Worm (Caenorhabditis elegans) whole organism, L1 larva: ENCODE measurements around the gene srd-45.

Experiments
- C04F5.9 ChIP-seq: sonication (generic microtip); optimal IDR thresholded peaks from 2 replicates; lab custom pipeline; 2016; ENCODE audit warnings: missing genetic modification characterization, missing compliant biosample characterization
- C34B4.2 ChIP-seq: sonication (generic microtip); optimal IDR thresholded peaks from 2 replicates; lab custom pipeline; 2017; ENCODE audit warnings: mild to moderate bottlenecking, missing genetic modification characterization, missing compliant biosample characterization
- F16B12.6 ChIP-seq: fragments of 150-350 bp; optimal IDR thresholded peaks from 2 replicates; lab custom pipeline; 2014; ENCODE audit warnings: missing biosample characterization, missing genetic modification characterization
- Y116A8C.19 ChIP-seq: sonication (generic microtip); optimal IDR thresholded peaks from 2 replicates; lab custom pipeline; 2016; ENCODE audit warnings: missing compliant biosample characterization, missing genetic modification characterization, borderline replicate concordance
- aha-1 ChIP-seq: fragments of 150-350 bp; optimal IDR thresholded peaks from 2 replicates; lab custom pipeline; 2014; ENCODE audit warnings: missing biosample characterization, missing genetic modification characterization
- alr-1 ChIP-seq: fragments of 200-800 bp; sonication (Bioruptor generic); optimal IDR thresholded peaks from 2 replicates; lab custom pipeline; 2018; ENCODE audit warnings: borderline replicate concordance, mild to moderate bottlenecking, missing genetic modification characterization, missing compliant biosample characterization
- aly-2 ChIP-seq: fragments of 150-350 bp; optimal IDR thresholded peaks from 2 replicates; lab custom pipeline; 2014; ENCODE audit warnings: missing biosample characterization, missing genetic modification characterization
- ama-1 ChIP-seq: fragments of 150-350 bp; optimal IDR thresholded peaks from 2 replicates; lab custom pipeline; 2014
- blmp-1 ChIP-seq: fragments of 150-350 bp; optimal IDR thresholded peaks from 2 replicates; lab custom pipeline; 2014; ENCODE audit warnings: missing biosample characterization, missing genetic modification characterization
- ceh-63 ChIP-seq: fragments of 200-800 bp; sonication (Bioruptor generic); optimal IDR thresholded peaks from 2 replicates; lab custom pipeline; 2018; ENCODE audit warnings: mild to moderate bottlenecking, missing genetic modification characterization, missing compliant biosample characterization
- ceh-88 ChIP-seq: fragments of 200-800 bp; sonication (Bioruptor generic); IDR thresholded peaks from 2 replicates; pipeline ENCODE4 v1.3.6; 2022; ENCODE audit warnings: missing genetic modification characterization, missing compliant biosample characterization
- dpl-1 ChIP-seq, 3 experiments: fragments of 150-350 bp in 2 of 3; sonication (generic microtip) in 1 of 3; optimal IDR thresholded peaks; 2 replicates each; lab custom pipeline; 2014 to 2017; ENCODE audit warnings: missing biosample characterization in 3 of 3, missing genetic modification characterization in 3 of 3, missing genetic modification reagents in 3 of 3
- dsc-1 ChIP-seq: sonication (generic microtip); optimal IDR thresholded peaks from 2 replicates; lab custom pipeline; 2016; ENCODE audit warnings: mild to moderate bottlenecking, missing genetic modification characterization, missing compliant biosample characterization
- efl-1 ChIP-seq, 4 experiments: fragments of 150-350 bp; optimal IDR thresholded peaks in 3 of 4; peaks in 1 of 4; 1 replicate in 1 of 4; 2 replicates in 3 of 4; lab custom pipeline; 2014; ENCODE audit warnings: missing biosample characterization in 2 of 4, missing genetic modification characterization in 2 of 4, missing genetic modification reagents in 2 of 4
- egl-27 ChIP-seq, 2 experiments: fragments of 150-350 bp in 1 of 2; sonication (generic microtip); optimal IDR thresholded peaks; 3 replicates each; lab custom pipeline; 2017 to 2018; ENCODE audit warnings: missing biosample characterization in 2 of 2, missing genetic modification characterization in 2 of 2, missing genetic modification reagents in 2 of 2
- elt-2 ChIP-seq: sonication (generic microtip); optimal IDR thresholded peaks from 2 replicates; lab custom pipeline; 2016; ENCODE audit warnings: missing genetic modification characterization, mild to moderate bottlenecking, inconsistent platforms, missing compliant biosample characterization, missing genetic modification reagents
- ets-5 ChIP-seq: fragments of 200-800 bp; sonication (Bioruptor generic); IDR thresholded peaks from 2 replicates; pipeline ENCODE4 v1.3.6; 2022; ENCODE audit warnings: missing genetic modification characterization, missing compliant biosample characterization
- fkh-4 ChIP-seq: sonication (generic microtip); optimal IDR thresholded peaks from 2 replicates; lab custom pipeline; 2016; ENCODE audit warnings: missing compliant biosample characterization, missing genetic modification characterization, borderline replicate concordance
- grh-1 ChIP-seq: fragments of 200-800 bp; sonication (Bioruptor generic); IDR thresholded peaks from 2 replicates; pipeline ENCODE4 v1.3.6; 2022; ENCODE audit warnings: missing genetic modification reagents, missing genetic modification characterization, missing compliant biosample characterization
- hlh-4 ChIP-seq: sonication (generic microtip); optimal IDR thresholded peaks from 2 replicates; lab custom pipeline; 2016; ENCODE audit warnings: mild to moderate bottlenecking, missing genetic modification characterization, missing compliant biosample characterization
- hpl-2 ChIP-seq: fragments of 150-350 bp; optimal IDR thresholded peaks from 2 replicates; lab custom pipeline; 2014; ENCODE audit warnings: missing biosample characterization, missing genetic modification reagents, missing genetic modification characterization
- isw-1 ChIP-seq: fragments of 200-800 bp; sonication (Bioruptor generic); IDR thresholded peaks from 2 replicates; pipeline ENCODE4 v1.3.6; 2022; ENCODE audit warnings: missing genetic modification characterization, missing compliant biosample characterization
- jun-1 ChIP-seq: fragments of 150-350 bp; optimal IDR thresholded peaks from 2 replicates; lab custom pipeline; 2014; ENCODE audit warnings: missing biosample characterization, missing genetic modification reagents, missing genetic modification characterization
- lin-15B ChIP-seq: fragments of 150-350 bp; sonication (generic microtip); optimal IDR thresholded peaks from 3 replicates; lab custom pipeline; 2014; ENCODE audit warnings: missing biosample characterization, missing genetic modification characterization
- lin-35 ChIP-seq, 2 experiments: fragments of 150-350 bp; optimal IDR thresholded peaks; 2 replicates each; lab custom pipeline; 2014; ENCODE audit warnings: missing biosample characterization in 2 of 2, missing genetic modification characterization in 2 of 2, missing genetic modification reagents in 2 of 2
- lir-3 ChIP-seq: sonication (generic microtip); optimal IDR thresholded peaks from 2 replicates; lab custom pipeline; 2016; ENCODE audit warnings: mild to moderate bottlenecking, missing genetic modification characterization, moderate library complexity, missing compliant biosample characterization; ENCODE audit not compliant: poor library complexity
- lsy-2 ChIP-seq, 2 experiments: fragments of 150-350 bp; optimal IDR thresholded peaks; 2 replicates each; lab custom pipeline; 2014; ENCODE audit warnings: missing biosample characterization in 2 of 2, missing genetic modification characterization in 2 of 2
- mdl-1 ChIP-seq, 2 experiments: fragments of 150-350 bp; optimal IDR thresholded peaks; 2 replicates each; lab custom pipeline; 2014 to 2017; ENCODE audit warnings: missing biosample characterization in 2 of 2, missing genetic modification characterization in 2 of 2, inconsistent platforms in 1 of 2
- mef-2 ChIP-seq: fragments of 150-350 bp; optimal IDR thresholded peaks from 2 replicates; lab custom pipeline; 2014; ENCODE audit warnings: missing biosample characterization, missing genetic modification characterization
- mep-1 ChIP-seq: fragments of 150-350 bp; optimal IDR thresholded peaks from 2 replicates; lab custom pipeline; 2014; ENCODE audit warnings: missing biosample characterization, missing genetic modification characterization
- nhr-11 ChIP-seq: fragments of 150-350 bp; optimal IDR thresholded peaks from 2 replicates; lab custom pipeline; 2014; ENCODE audit warnings: missing biosample characterization, missing genetic modification characterization
- nhr-12 ChIP-seq: sonication (generic microtip); optimal IDR thresholded peaks from 2 replicates; lab custom pipeline; 2017; ENCODE audit warnings: missing biosample characterization, missing genetic modification characterization
- nhr-19 ChIP-seq: fragments of 200-800 bp; sonication (Bioruptor generic); conservative IDR thresholded peaks from 2 replicates; pipeline ENCODE4 v1.3.6; 2022; ENCODE audit warnings: missing genetic modification characterization, missing compliant biosample characterization
- nhr-20 ChIP-seq: sonication (generic microtip); optimal IDR thresholded peaks from 2 replicates; lab custom pipeline; 2016; ENCODE audit warnings: mild to moderate bottlenecking, missing genetic modification characterization, missing compliant biosample characterization
- nhr-237 ChIP-seq: fragments of 150-350 bp; optimal IDR thresholded peaks from 2 replicates; lab custom pipeline; 2014; ENCODE audit warnings: missing biosample characterization, missing genetic modification characterization
- nhr-28 ChIP-seq: fragments of 150-350 bp; optimal IDR thresholded peaks from 2 replicates; lab custom pipeline; 2014; ENCODE audit warnings: missing biosample characterization, missing genetic modification characterization
- nhr-47 ChIP-seq: sonication (generic microtip); optimal IDR thresholded peaks from 2 replicates; lab custom pipeline; 2016; ENCODE audit warnings: mild to moderate bottlenecking, missing genetic modification characterization, moderate library complexity, missing compliant biosample characterization
- nhr-71 ChIP-seq: sonication (generic microtip); optimal IDR thresholded peaks from 2 replicates; lab custom pipeline; 2016; ENCODE audit warnings: mild to moderate bottlenecking, missing genetic modification characterization, moderate library complexity, missing compliant biosample characterization
- nhr-84 ChIP-seq: sonication (generic microtip); optimal IDR thresholded peaks from 2 replicates; lab custom pipeline; 2017; ENCODE audit warnings: missing biosample characterization, missing genetic modification characterization
- nhr-85 ChIP-seq: sonication (generic microtip); peaks from one replicate; lab custom pipeline; 2016; ENCODE audit warnings: missing genetic modification characterization, inconsistent platforms, missing compliant biosample characterization
- nhr-90 ChIP-seq: sonication (generic microtip); optimal IDR thresholded peaks from 2 replicates; lab custom pipeline; 2016; ENCODE audit warnings: mild to moderate bottlenecking, missing genetic modification characterization, missing compliant biosample characterization; ENCODE audit not compliant: poor library complexity
- pax-3 ChIP-seq: fragments of 200-800 bp; sonication (Bioruptor generic); optimal IDR thresholded peaks from 2 replicates; lab custom pipeline; 2018; ENCODE audit warnings: mild to moderate bottlenecking, missing genetic modification characterization, moderate library complexity, missing compliant biosample characterization
- skn-1 ChIP-seq: fragments of 150-350 bp; optimal IDR thresholded peaks from 2 replicates; lab custom pipeline; 2014; ENCODE audit warnings: missing biosample characterization, missing genetic modification characterization
- sup-37 ChIP-seq: fragments of 200-800 bp; sonication (Bioruptor generic); optimal IDR thresholded peaks from 2 replicates; lab custom pipeline; 2018; ENCODE audit warnings: mild to moderate bottlenecking, missing genetic modification characterization, missing compliant biosample characterization
- swsn-7 ChIP-seq: sonication (generic microtip); optimal IDR thresholded peaks from 2 replicates; lab custom pipeline; 2016; ENCODE audit warnings: missing genetic modification characterization, missing compliant biosample characterization
- tbx-2 ChIP-seq: sonication (generic microtip); optimal IDR thresholded peaks from 2 replicates; lab custom pipeline; 2016; ENCODE audit warnings: missing genetic modification characterization, missing compliant biosample characterization
- tlp-1 ChIP-seq: fragments of 150-350 bp; optimal IDR thresholded peaks from 2 replicates; lab custom pipeline; 2014; ENCODE audit warnings: missing biosample characterization, missing genetic modification characterization
- unc-30 ChIP-seq: sonication (generic microtip); optimal IDR thresholded peaks from 2 replicates; lab custom pipeline; 2017; ENCODE audit warnings: missing biosample characterization, missing genetic modification characterization
- unc-86 ChIP-seq: sonication (generic microtip); optimal IDR thresholded peaks from 2 replicates; lab custom pipeline; 2016; ENCODE audit warnings: missing genetic modification characterization, missing compliant biosample characterization
- vab-15 ChIP-seq: sonication (generic microtip); optimal IDR thresholded peaks from 2 replicates; lab custom pipeline; 2017; ENCODE audit warnings: missing genotype, mild to moderate bottlenecking, missing genetic modification characterization, missing compliant biosample characterization
- xbp-1 ChIP-seq: sonication (generic microtip); optimal IDR thresholded peaks from 2 replicates; lab custom pipeline; 2016; ENCODE audit warnings: missing genetic modification characterization, missing compliant biosample characterization
- zag-1 ChIP-seq: fragments of 150-350 bp; optimal IDR thresholded peaks from 2 replicates; lab custom pipeline; 2014; ENCODE audit warnings: missing biosample characterization, missing genetic modification characterization
- ztf-11 ChIP-seq, 2 experiments: sonication (generic microtip); optimal IDR thresholded peaks; 2 replicates each; lab custom pipeline; 2016 to 2017; ENCODE audit warnings: missing genetic modification characterization in 2 of 2, missing biosample characterization in 1 of 2, missing compliant biosample characterization in 1 of 2
- ztf-4 ChIP-seq: fragments of 150-350 bp; optimal IDR thresholded peaks from 2 replicates; lab custom pipeline; 2014; ENCODE audit warnings: missing biosample characterization, missing genetic modification characterization

Gene srd-45

ce11 chrX:12347822-12348221 is 19.0 kb downstream of the srd-45 start (continued):
- TF ChIP-seq C04F5.9 (no peak), aly-2 (tag; lab: Kevin White, UChicago) (no peak), lin-15B (tag; lab: Kevin White, UChicago) (no peak), lin-35 (GFP tag; optimal IDR thresholded peaks at IDR 0.05; lab: Kevin White, UChicago) (peak in 1 of 2 experiments; percentile 74), unc-86 (no peak), unc-30 (tag; lab: Kevin White, UChicago) (no peak), dsc-1 (tag; lab: Kevin White, UChicago) (no peak), pax-3 (no peak), nhr-85 (tag; lab: Kevin White, UChicago) (peak; percentile 80), grh-1 (GFP tag; lab: Robert Waterston, UW) (no peak; the same call in 1 of the 2 replicates), ama-1 (lab: Kevin White, UChicago) (no peak), ztf-11 (tag; optimal IDR thresholded peaks at IDR 0.05; lab: Kevin White, UChicago) (no peak), nhr-11 (no peak), ceh-88 (GFP tag; lab: Robert Waterston, UW) (no peak), C34B4.2 (tag; lab: Kevin White, UChicago) (no peak), tbx-2 (peak; percentile 6), zag-1 (tag; lab: Kevin White, UChicago) (no peak), egl-27 (tag; optimal IDR thresholded peaks at IDR 0.05; lab: Kevin White, UChicago) (no peak), ets-5 (no peak), xbp-1 (tag; lab: Kevin White, UChicago) (peak; percentile 15), nhr-237 (tag; lab: Kevin White, UChicago) (no peak), swsn-7 (peak; percentile 22), nhr-20 (tag; lab: Kevin White, UChicago) (peak; percentile 57), isw-1 (no peak), lir-3 (tag; lab: Kevin White, UChicago) (peak; percentile 52), Y116A8C.19 (no peak), fkh-4 (no peak), ceh-63 (no peak), alr-1 (tag; lab: Kevin White, UChicago) (no peak), hlh-4 (no peak), skn-1 (no peak), vab-15 (no peak), aha-1 (tag; lab: Kevin White, UChicago) (no peak), dpl-1 (GFP tag; optimal IDR thresholded peaks at IDR 0.05; lab: Kevin White, UChicago) (no peak), hpl-2 (no peak), sup-37 (no peak), efl-1 (optimal IDR thresholded peaks at IDR 0.05; lab: Kevin White, UChicago) (no peak), efl-1 (GFP tag; optimal IDR thresholded peaks at IDR 0.05 in 1 of 2; lab: Kevin White, UChicago) (peak in 1 of 2 experiments; percentile 76), tlp-1 (tag; lab: Kevin White, UChicago) (no peak), jun-1 (tag; lab: Kevin White, UChicago) (no peak), blmp-1 (no peak), nhr-19 (GFP tag; lab: Robert Waterston, UW) (peak; percentile 69), nhr-71 (tag; lab: Kevin White, UChicago) (peak; percentile 54), nhr-47 (tag; lab: Kevin White, UChicago) (peak; percentile 35), nhr-84 (no peak), nhr-28 (tag; lab: Kevin White, UChicago) (no peak), mep-1 (tag; lab: Kevin White, UChicago) (peak; percentile 41), nhr-12 (tag; lab: Kevin White, UChicago) (no peak), elt-2 (no peak), ztf-4 (no peak), mdl-1 (tag; optimal IDR thresholded peaks at IDR 0.05; lab: Kevin White, UChicago) (peak in 1 of 2 experiments; percentile 8), lsy-2 (tag; optimal IDR thresholded peaks at IDR 0.05; lab: Kevin White, UChicago) (no peak), mef-2 (tag; lab: Kevin White, UChicago) (no peak), nhr-90 (tag; lab: Kevin White, UChicago) (peak; percentile 58), F16B12.6 (tag; lab: Kevin White, UChicago) (no peak)
